Worm (Caenorhabditis elegans) whole organism, L1 larva: ENCODE data around the gene K09A11.1.

ENCODE experiments used
- ceh-88 ChIP-seq: fragments of 200-800 bp; sonication (Bioruptor generic); IDR thresholded peaks from 2 replicates; pipeline ENCODE4 v1.3.6; 2022; ENCODE audit warnings: missing genetic modification characterization, missing compliant biosample characterization
- fos-1 ChIP-seq: fragments of 150-350 bp; optimal IDR thresholded peaks from 2 replicates; lab custom pipeline; 2014; ENCODE audit warnings: missing biosample characterization, missing genetic modification characterization
- jun-1 ChIP-seq: fragments of 150-350 bp; optimal IDR thresholded peaks from 2 replicates; lab custom pipeline; 2014; ENCODE audit warnings: missing biosample characterization, missing genetic modification reagents, missing genetic modification characterization
- nhr-11 ChIP-seq: fragments of 150-350 bp; optimal IDR thresholded peaks from 2 replicates; lab custom pipeline; 2014; ENCODE audit warnings: missing biosample characterization, missing genetic modification characterization
- skn-1 ChIP-seq: fragments of 150-350 bp; optimal IDR thresholded peaks from 2 replicates; lab custom pipeline; 2014; ENCODE audit warnings: missing biosample characterization, missing genetic modification characterization
- snpc-4 ChIP-seq: fragments of 150-350 bp; optimal IDR thresholded peaks from 2 replicates; lab custom pipeline; 2014; ENCODE audit warnings: missing biosample characterization, missing genetic modification characterization

DNA sequence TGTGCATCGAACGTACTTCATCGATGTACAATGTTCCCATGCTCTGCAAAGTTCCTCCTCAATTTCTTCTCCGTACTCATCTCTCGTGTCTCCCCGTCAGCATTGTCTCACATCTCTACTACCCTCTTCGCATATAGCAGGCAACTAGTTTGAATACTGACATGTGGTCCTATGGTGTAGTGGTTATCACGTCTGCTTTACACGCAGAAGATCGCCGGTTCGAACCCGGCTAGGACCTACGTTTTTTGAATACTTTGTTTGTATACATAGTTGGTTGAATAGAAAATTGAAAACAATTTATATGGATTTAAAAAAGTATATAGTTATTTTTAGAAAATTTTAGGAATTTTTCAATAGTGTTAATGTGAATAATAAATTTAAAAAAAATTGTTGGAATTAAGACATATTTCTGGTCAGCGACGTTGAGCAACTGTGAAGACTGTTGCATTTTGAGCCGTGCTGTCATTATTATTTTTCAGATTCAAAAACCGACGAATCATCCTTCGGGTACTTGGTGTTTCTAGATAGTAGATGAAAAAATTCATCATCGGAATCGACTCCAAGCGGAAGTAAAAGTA, 44.7 kb downstream of the K09A11.1 start:
- TF ChIP-seq fos-1 (tag; lab: Kevin White, UChicago), result peak; percentile 71
- no peak; the same call in 1 of the 2 replicates for TF ChIP-seq ceh-88 (GFP tag; lab: Robert Waterston, UW)
- TF ChIP-seq nhr-11 (tag; lab: Kevin White, UChicago), result no peak
- TF ChIP-seq snpc-4 (tag; lab: Kevin White, UChicago), result peak; percentile 26
- peak; percentile 73 for TF ChIP-seq jun-1 (tag; lab: Kevin White, UChicago)
- TF ChIP-seq skn-1 (tag; lab: Kevin White, UChicago), result peak; percentile 78
